Fruit fly (Drosophila melanogaster) whole organism, embryonic: ENCODE results near the gene Capr.

Source experiments
- CG1024 ChIP-seq: fragments of 200-800 bp; sonication (Bioruptor generic); IDR thresholded peaks from 2 replicates; pipeline ENCODE4 v1.3.6; 2022; ENCODE audit warnings: missing biosample characterization, missing genetic modification characterization
- CG10543 ChIP-seq: fragments of 200-800 bp; sonication (Bioruptor generic); optimal IDR thresholded peaks from 3 replicates; lab custom pipeline; 2017; ENCODE audit warnings: missing biosample characterization, mild to moderate bottlenecking, missing genetic modification characterization, moderate library complexity
- CG11560 ChIP-seq: fragments of 200-800 bp; sonication (Bioruptor generic); IDR thresholded peaks from 3 replicates; pipeline ENCODE4 v1.3.6; 2022; ENCODE audit warnings: missing biosample characterization, missing genetic modification characterization
- CG12391 ChIP-seq: fragments of 200-800 bp; sonication (Bioruptor generic); optimal IDR thresholded peaks from 3 replicates; lab custom pipeline; 2018; ENCODE audit warnings: missing biosample characterization, mild to moderate bottlenecking, missing genetic modification characterization, moderate library complexity
- CG12659 ChIP-seq: fragments of 200-800 bp; sonication (Bioruptor generic); optimal IDR thresholded peaks from 3 replicates; lab custom pipeline; 2017; ENCODE audit warnings: mild to moderate bottlenecking, missing biosample characterization, missing genetic modification reagents, missing genetic modification characterization
- CG13624 ChIP-seq: fragments of 200-800 bp; sonication (Bioruptor generic); optimal IDR thresholded peaks from 2 replicates; lab custom pipeline; 2016; ENCODE audit warnings: missing biosample characterization, missing genetic modification characterization
- CG14667 ChIP-seq: fragments of 200-800 bp; sonication (Bioruptor generic); IDR thresholded peaks from 2 replicates; pipeline ENCODE4 v1.3.6; 2022; ENCODE audit warnings: missing biosample characterization, missing genetic modification characterization
- CG14965 ChIP-seq: fragments of 200-800 bp; sonication (Bioruptor generic); optimal IDR thresholded peaks from 2 replicates; lab custom pipeline; 2016; ENCODE audit warnings: missing biosample characterization, missing genetic modification characterization, borderline replicate concordance
- CG1602 ChIP-seq: fragments of 200-800 bp; sonication (Bioruptor generic); optimal IDR thresholded peaks from 3 replicates; lab custom pipeline; 2016; ENCODE audit warnings: missing biosample characterization, missing genetic modification characterization
- CG17612 ChIP-seq: fragments of 200-800 bp; sonication (Bioruptor generic); IDR thresholded peaks from 2 replicates; pipeline ENCODE4 v1.3.6; 2022; ENCODE audit warnings: missing biosample characterization, missing genetic modification characterization
- CG2116 ChIP-seq: fragments of 200-800 bp; sonication (Bioruptor generic); optimal IDR thresholded peaks from 3 replicates; lab custom pipeline; 2018; ENCODE audit warnings: missing biosample characterization, mild to moderate bottlenecking, missing genetic modification characterization
- CG2120 ChIP-seq: fragments of 200-800 bp; sonication (Bioruptor generic); optimal IDR thresholded peaks from 3 replicates; lab custom pipeline; 2016; ENCODE audit warnings: missing biosample characterization, missing genetic modification characterization
- CG2129 ChIP-seq: fragments of 200-800 bp; sonication (Bioruptor generic); IDR thresholded peaks from 2 replicates; pipeline ENCODE4 v1.3.6; 2022; ENCODE audit warnings: missing biosample characterization, missing genetic modification characterization; ENCODE audit not compliant: partially characterized antibody
- CG2199 ChIP-seq: fragments of 200-800 bp; sonication (Bioruptor generic); IDR thresholded peaks from 3 replicates; pipeline ENCODE4 v1.3.6; 2022; ENCODE audit warnings: missing biosample characterization, missing genetic modification characterization
- CG31441 ChIP-seq: fragments of 200-800 bp; sonication (Bioruptor generic); IDR thresholded peaks from 2 replicates; pipeline ENCODE4 v1.3.6; 2022; ENCODE audit warnings: missing biosample characterization, missing genetic modification characterization
- CG34224 ChIP-seq: fragments of 200-800 bp; sonication (Bioruptor generic); IDR thresholded peaks from 3 replicates; pipeline ENCODE4 v1.3.6; 2022; ENCODE audit warnings: missing biosample characterization, missing genetic modification characterization; ENCODE audit not compliant: partially characterized antibody
- CG4282 ChIP-seq: fragments of 200-800 bp; sonication (Bioruptor generic); optimal IDR thresholded peaks from 2 replicates; lab custom pipeline; 2016; ENCODE audit warnings: missing biosample characterization, missing genetic modification characterization
- CG5245 ChIP-seq: fragments of 200-800 bp; sonication (Bioruptor generic); optimal IDR thresholded peaks from 3 replicates; lab custom pipeline; 2016; ENCODE audit warnings: missing biosample characterization, missing genetic modification characterization
- CG7839 ChIP-seq: fragments of 200-800 bp; sonication (Bioruptor generic); optimal IDR thresholded peaks from 3 replicates; lab custom pipeline; 2018; ENCODE audit warnings: missing biosample characterization, mild to moderate bottlenecking, missing genetic modification characterization, moderate library complexity
- CG9437 ChIP-seq: fragments of 200-800 bp; sonication (Bioruptor generic); optimal IDR thresholded peaks from 2 replicates; lab custom pipeline; 2018; ENCODE audit warnings: missing biosample characterization, mild to moderate bottlenecking, missing genetic modification characterization
- CG9876 ChIP-seq: fragments of 200-800 bp; sonication (Bioruptor generic); optimal IDR thresholded peaks from 2 replicates; lab custom pipeline; 2016; ENCODE audit warnings: missing biosample characterization, missing genetic modification characterization
- Dad ChIP-seq: fragments of 200-800 bp; sonication (Bioruptor generic); optimal IDR thresholded peaks from 3 replicates; lab custom pipeline; 2016; ENCODE audit warnings: missing biosample characterization, missing genetic modification characterization
- Dref ChIP-seq: fragments of 200-800 bp; sonication (Bioruptor generic); IDR thresholded peaks from 2 replicates; pipeline ENCODE4 v1.3.6; 2022; ENCODE audit warnings: missing biosample characterization, missing genetic modification characterization
- Ets65A ChIP-seq: fragments of 200-800 bp; sonication (Bioruptor generic); peaks from one replicate; lab custom pipeline; 2016; ENCODE audit warnings: missing biosample characterization, missing genetic modification characterization
- Jarid2 ChIP-seq: fragments of 200-800 bp; sonication (Bioruptor generic); optimal IDR thresholded peaks from 3 replicates; lab custom pipeline; 2017; ENCODE audit warnings: mild to moderate bottlenecking, missing biosample characterization, missing genetic modification reagents, missing genetic modification characterization
- Oaz ChIP-seq: fragments of 200-800 bp; sonication (Bioruptor generic); IDR thresholded peaks from 2 replicates; pipeline ENCODE4 v1.3.6; 2022; ENCODE audit warnings: missing biosample characterization, missing genetic modification characterization
- PHDP ChIP-seq: fragments of 200-800 bp; sonication (Bioruptor generic); optimal IDR thresholded peaks from 3 replicates; lab custom pipeline; 2018; ENCODE audit warnings: missing biosample characterization, mild to moderate bottlenecking, missing genetic modification characterization, moderate library complexity
- Pdp1 ChIP-seq, 2 experiments: fragments of 200-800 bp; sonication (Bioruptor generic); optimal IDR thresholded peaks; 3 replicates each; lab custom pipeline; 2016; ENCODE audit warnings: missing biosample characterization in 2 of 2, missing genetic modification characterization in 2 of 2, mild to moderate bottlenecking in 1 of 2, moderate library complexity in 1 of 2
- Sry-δ ChIP-seq: fragments of 200-800 bp; sonication (Bioruptor generic); optimal IDR thresholded peaks from 2 replicates; lab custom pipeline; 2016; ENCODE audit warnings: missing biosample characterization, missing genetic modification characterization
- YL-1 ChIP-seq: fragments of 200-800 bp; sonication (Bioruptor generic); optimal IDR thresholded peaks from 3 replicates; lab custom pipeline; 2017; ENCODE audit warnings: missing biosample characterization, mild to moderate bottlenecking, missing genetic modification characterization
- ara ChIP-seq: fragments of 200-800 bp; sonication (Bioruptor generic); IDR thresholded peaks from 2 replicates; pipeline ENCODE4 v1.3.6; 2022; ENCODE audit warnings: missing biosample characterization, missing genetic modification characterization
- btn ChIP-seq: fragments of 200-800 bp; sonication (Bioruptor generic); optimal IDR thresholded peaks from 2 replicates; lab custom pipeline; 2016; ENCODE audit warnings: missing biosample characterization, missing genetic modification characterization
- chif ChIP-seq, 2 experiments: fragments of 200-800 bp; sonication (Bioruptor generic); optimal IDR thresholded peaks; 3 replicates each; lab custom pipeline; 2016; ENCODE audit warnings: missing biosample characterization in 2 of 2, missing genetic modification characterization in 2 of 2
- chinmo ChIP-seq: fragments of 200-800 bp; sonication (Bioruptor generic); IDR thresholded peaks from 4 replicates; pipeline ENCODE4 v1.3.6; 2022; ENCODE audit warnings: missing biosample characterization, missing genetic modification characterization; ENCODE audit not compliant: partially characterized antibody
- chm ChIP-seq: fragments of 200-800 bp; sonication (Bioruptor generic); IDR thresholded peaks from 2 replicates; pipeline ENCODE4 v1.3.6; 2022; ENCODE audit warnings: missing biosample characterization, missing genetic modification characterization
- crol ChIP-seq: fragments of 200-800 bp; sonication (Bioruptor generic); IDR thresholded peaks from 2 replicates; pipeline ENCODE4 v1.3.6; 2022; ENCODE audit warnings: missing biosample characterization, missing genetic modification characterization
- dm ChIP-seq: fragments of 200-800 bp; sonication (Bioruptor generic); optimal IDR thresholded peaks from 3 replicates; lab custom pipeline; 2016; ENCODE audit warnings: missing biosample characterization, missing genetic modification characterization
- en ChIP-seq: fragments of 200-800 bp; sonication (Bioruptor generic); optimal IDR thresholded peaks from 2 replicates; lab custom pipeline; 2016; ENCODE audit warnings: missing biosample characterization, missing genetic modification characterization
- gcm2 ChIP-seq: fragments of 200-800 bp; sonication (Bioruptor generic); optimal IDR thresholded peaks from 2 replicates; lab custom pipeline; 2016; ENCODE audit warnings: missing biosample characterization, missing genetic modification characterization
- nerfin-1 ChIP-seq: fragments of 200-800 bp; sonication (Bioruptor generic); optimal IDR thresholded peaks from 3 replicates; lab custom pipeline; 2019; ENCODE audit warnings: missing biosample characterization, mild to moderate bottlenecking, missing genetic modification characterization, moderate library complexity
- onecut ChIP-seq: fragments of 200-800 bp; sonication (Bioruptor generic); IDR thresholded peaks from 2 replicates; pipeline ENCODE4 v1.3.6; 2022; ENCODE audit warnings: missing biosample characterization, missing genetic modification characterization
- p53 ChIP-seq: fragments of 200-800 bp; sonication (Bioruptor generic); optimal IDR thresholded peaks from 2 replicates; lab custom pipeline; 2016; ENCODE audit warnings: missing biosample characterization, missing genetic modification characterization
- prd ChIP-seq, 3 experiments: fragments of >200 bp in 2 of 3; fragments of 200-800 bp in 1 of 3; sonication (Bioruptor generic) in 1 of 3; optimal IDR thresholded peaks in 2 of 3; IDR thresholded peaks in 1 of 3; 2 replicates in 2 of 3; 3 replicates in 1 of 3; pipeline versions ENCODE4 v1.3.6 to Lab custom; 2017 to 2022; ENCODE audit warnings: missing biosample characterization in 1 of 3, missing genetic modification characterization in 1 of 3
- slbo ChIP-seq: fragments of 200-800 bp; sonication (Bioruptor generic); IDR thresholded peaks from 2 replicates; pipeline ENCODE4 v1.3.6; 2022; ENCODE audit warnings: missing biosample characterization, missing genetic modification characterization
- trem ChIP-seq: fragments of 200-800 bp; optimal IDR thresholded peaks from 3 replicates; lab custom pipeline; 2019; ENCODE audit warnings: missing biosample characterization, mild to moderate bottlenecking, missing genetic modification characterization, moderate library complexity
- twi ChIP-seq: fragments of 200-800 bp; optimal IDR thresholded peaks from 2 replicates; lab custom pipeline; 2019; ENCODE audit warnings: missing biosample characterization, mild to moderate bottlenecking, missing genetic modification characterization, moderate library complexity
- vvl ChIP-seq: fragments of 200-800 bp; sonication (Bioruptor generic); IDR thresholded peaks from 2 replicates; pipeline ENCODE4 v1.3.6; 2022; ENCODE audit warnings: missing biosample characterization, missing genetic modification characterization
- wor ChIP-seq: fragments of 200-800 bp; sonication (Bioruptor generic); IDR thresholded peaks from 2 replicates; pipeline ENCODE4 v1.3.6; 2022; ENCODE audit warnings: missing biosample characterization, missing genetic modification characterization
- zen ChIP-seq: fragments of 200-800 bp; sonication (Bioruptor generic); optimal IDR thresholded peaks from 3 replicates; lab custom pipeline; 2018; ENCODE audit warnings: missing biosample characterization, mild to moderate bottlenecking, missing genetic modification characterization, moderate library complexity

Gene Capr

DNA sequence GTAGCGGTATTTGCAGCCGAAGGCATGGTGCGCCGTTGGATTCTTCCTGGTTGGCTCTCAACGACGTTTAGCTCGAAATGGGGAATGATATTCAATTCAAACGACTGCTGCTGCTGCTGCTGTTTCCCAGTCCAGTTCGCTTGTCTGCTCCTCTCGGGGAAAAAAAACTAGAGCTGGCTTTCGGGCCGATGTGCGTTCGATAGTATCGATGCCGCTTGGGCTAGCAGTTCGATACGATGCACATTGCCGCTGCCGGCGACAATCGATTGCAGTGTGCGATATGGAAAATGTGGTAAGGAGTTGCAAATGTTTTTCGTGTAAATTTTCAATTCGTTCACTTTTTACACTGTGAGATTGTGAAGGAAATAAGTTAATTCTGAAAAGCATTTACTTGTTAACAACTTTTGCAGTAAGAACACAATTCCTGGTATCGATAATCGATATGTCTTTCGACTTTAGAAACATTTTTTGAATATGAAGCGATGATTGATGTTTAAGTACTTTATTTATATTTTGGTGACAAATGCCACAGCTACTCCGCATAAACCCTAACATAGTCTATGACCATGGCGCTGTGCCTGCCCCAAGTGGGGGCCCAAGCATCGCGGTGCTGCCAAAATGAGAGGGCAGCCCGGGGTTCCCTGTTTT, at the start of gene Capr (continued):
- TF ChIP-seq CG13624 (GFP tag; lab: Kevin White, UChicago) (peak; percentile 66), CG14965 (no peak), gcm2 (GFP tag; lab: Kevin White, UChicago) (no peak), dm (peak; percentile 79), CG31441 (0 out of 2 replicates have a peak, but pooled peaks have one; percentile 1), YL-1 (GFP tag; lab: Kevin White, UChicago) (peak; percentile 16), Jarid2 (GFP tag; lab: Kevin White, UChicago) (peak; percentile 33), en (GFP tag; lab: Kevin White, UChicago) (no peak), CG17612 (GFP tag; lab: Robert Waterston, UW) (no peak), trem (peak; percentile 88), CG2129 (peak; percentile 99), prd (optimal IDR thresholded peaks at IDR 0.05; lab: Kevin White, UChicago) (no peak), prd (GFP tag; IDR thresholded peaks at IDR 0.05; lab: Robert Waterston, UW) (peak; percentile 6; the same call in 1 of the 3 replicates), onecut (GFP tag; lab: Robert Waterston, UW) (peak; percentile 48; the same call in 1 of the 2 replicates), PHDP (tag; lab: Kevin White, UChicago) (peak; percentile 9), CG1024 (0 out of 2 replicates have a peak, but pooled peaks have one; percentile 32), slbo (peak; percentile 57), crol (GFP tag; lab: Robert Waterston, UW) (no peak), vvl (GFP tag; lab: Robert Waterston, UW) (peak; percentile 53), CG9437 (GFP tag; lab: Kevin White, UChicago) (no peak), Ets65A (GFP tag; lab: Kevin White, UChicago) (peak; percentile 62), CG5245 (GFP tag; lab: Kevin White, UChicago) (peak; percentile 5), CG9876 (GFP tag; lab: Kevin White, UChicago) (peak; percentile 3), CG11560 (tag; lab: Robert Waterston, UW) (peak; percentile 60; the same call in 2 of the 3 replicates), CG10543 (GFP tag; lab: Kevin White, UChicago) (peak; percentile 36), CG34224 (GFP tag; lab: Robert Waterston, UW) (peak; percentile 100), p53 (GFP tag; lab: Kevin White, UChicago) (peak; percentile 65), CG12659 (GFP tag; lab: Kevin White, UChicago) (peak; percentile 67), CG12391 (tag; lab: Kevin White, UChicago) (peak; percentile 37), CG2116 (GFP tag; lab: Kevin White, UChicago) (peak; percentile 93), CG14667 (GFP tag; lab: Robert Waterston, UW) (no peak), Dref (peak; percentile 99), chif (GFP tag; optimal IDR thresholded peaks at IDR 0.05; lab: Kevin White, UChicago) (peak in 1 of 2 experiments; percentile 18), Oaz (GFP tag; lab: Robert Waterston, UW) (no peak), CG2120 (GFP tag; lab: Kevin White, UChicago) (peak; percentile 24), nerfin-1 (tag; lab: Kevin White, UChicago) (peak; percentile 44), CG4282 (GFP tag; lab: Kevin White, UChicago) (peak; percentile 57), CG1602 (GFP tag; lab: Kevin White, UChicago) (peak; percentile 12), btn (GFP tag; lab: Kevin White, UChicago) (no peak), ara (no peak), twi (peak; percentile 30), chm (GFP tag; lab: Robert Waterston, UW) (0 out of 2 replicates have a peak, but pooled peaks have one; percentile 22), zen (tag; lab: Kevin White, UChicago) (peak; percentile 12), Pdp1 (GFP tag; optimal IDR thresholded peaks at IDR 0.05; lab: Kevin White, UChicago) (peak; percentile 27 to 42), CG2199 (GFP tag; lab: Robert Waterston, UW) (no peak), wor (GFP tag; lab: Robert Waterston, UW) (no peak), Sry-δ (GFP tag; lab: Kevin White, UChicago) (peak; percentile 99), Dad (GFP tag; lab: Kevin White, UChicago) (peak; percentile 37), CG7839 (tag; lab: Kevin White, UChicago) (peak; percentile 13), chinmo (GFP tag; lab: Robert Waterston, UW) (peak; percentile 100)
